Worm (Caenorhabditis elegans): Measurements from ENCODE around the gene Y55B1AR.4.

Gene Y55B1AR.4

DNA sequence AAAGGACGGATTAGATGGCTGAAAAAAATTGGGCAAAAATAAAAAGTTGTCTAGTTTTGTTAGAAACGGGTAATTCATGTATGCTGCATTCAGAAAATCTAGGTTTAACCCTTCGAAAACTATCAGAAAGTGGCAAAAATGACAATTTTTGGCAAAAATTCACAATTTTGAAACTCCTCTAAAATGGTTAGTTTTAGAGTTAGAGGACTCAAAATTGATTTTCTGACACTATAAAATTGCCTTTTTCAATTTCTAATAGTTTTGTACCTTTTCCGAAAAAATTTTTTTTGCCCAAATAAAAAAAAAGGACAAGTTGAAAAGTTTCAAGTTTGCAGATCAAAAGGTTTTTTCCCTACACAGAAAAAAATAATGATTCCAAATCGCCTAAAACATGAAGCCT, 28.8 kb downstream of the Y55B1AR.4 start:
- TF ChIP-seq ceh-19 (GFP tag; optimal IDR thresholded peaks at IDR 0.05) (no peak), unc-3 (GFP tag; conservative IDR thresholded peaks at IDR 0.05) (no peak), unc-3 (tag; optimal IDR thresholded peaks at IDR 0.05) (no peak), syd-9 (tag; optimal IDR thresholded peaks at IDR 0.05) (no peak), zip-5 (tag; optimal IDR thresholded peaks at IDR 0.05) (no peak)

DNA sequence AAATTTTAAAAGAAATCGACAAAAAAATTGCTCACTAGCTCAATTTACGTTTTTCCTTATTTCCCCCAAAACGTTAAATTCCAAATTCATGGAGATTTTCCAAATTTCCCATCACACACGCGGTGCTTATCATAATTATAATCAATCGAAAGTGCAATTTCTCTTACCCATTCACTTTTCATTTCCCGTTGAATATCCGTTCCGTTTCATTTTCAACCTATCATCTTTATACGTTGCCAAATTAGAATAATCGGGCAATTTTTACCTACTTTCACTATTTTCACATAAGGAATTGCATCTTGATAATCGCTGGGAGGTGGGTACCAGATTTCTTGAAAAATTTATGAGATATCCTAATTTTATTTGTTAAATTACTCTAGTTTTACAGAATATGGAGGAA, 36.5 kb downstream of the Y55B1AR.4 start:
- TF ChIP-seq ceh-24 (tag; optimal IDR thresholded peaks at IDR 0.05), result no peak
- no peak for TF ChIP-seq odd-2 (tag; optimal IDR thresholded peaks at IDR 0.05)
- TF ChIP-seq hlh-13 (GFP tag; optimal IDR thresholded peaks at IDR 0.05), result no peak
- no peak for TF ChIP-seq dve-1 (tag; optimal IDR thresholded peaks at IDR 0.05)

DNA sequence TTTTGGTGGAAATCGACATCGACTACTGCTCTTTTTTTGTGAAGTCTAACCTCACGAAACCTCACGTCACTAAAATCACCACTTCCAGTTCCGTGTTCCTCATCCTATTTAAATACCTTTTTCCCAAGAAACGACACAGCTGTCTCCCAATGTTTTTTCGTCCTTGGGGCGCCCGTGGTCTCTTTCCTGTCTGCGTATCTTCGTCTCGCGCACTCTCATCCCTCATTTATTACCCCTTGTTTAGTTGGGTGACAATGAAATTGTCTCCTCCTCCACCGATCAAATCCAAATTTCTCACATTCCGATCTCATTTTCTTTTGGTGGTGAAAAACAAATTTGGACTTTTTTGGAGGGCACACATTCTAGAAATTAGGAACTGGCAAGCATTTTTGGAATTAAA, 40.5 kb downstream of the Y55B1AR.4 start:
- TF ChIP-seq tbx-7 (tag; optimal IDR thresholded peaks at IDR 0.05) (no peak), C08G9.2 (tag; optimal IDR thresholded peaks at IDR 0.05) (no peak), ttx-3 (tag; optimal IDR thresholded peaks at IDR 0.05) (no peak), ceh-18 (tag; optimal IDR thresholded peaks at IDR 0.05) (no peak), pha-4 (tag; optimal IDR thresholded peaks at IDR 0.05) (no peak), ceh-19 (GFP tag; optimal IDR thresholded peaks at IDR 0.05) (no peak), pag-3 (tag; optimal IDR thresholded peaks at IDR 0.05; ENCODE audit: borderline replicate concordance) (no peak), K02D7.2 (tag; optimal IDR thresholded peaks at IDR 0.05) (no peak), unc-55 (GFP tag; optimal IDR thresholded peaks at IDR 0.05) (no peak), dve-1 (tag; optimal IDR thresholded peaks at IDR 0.05) (no peak), npax-4 (tag; optimal IDR thresholded peaks at IDR 0.05) (no peak), sox-2 (GFP tag; IDR thresholded peaks at IDR 0.05) (no peak), mec-3 (tag; optimal IDR thresholded peaks at IDR 0.05; ENCODE audit: borderline replicate concordance) (no peak), lin-11 (tag; optimal IDR thresholded peaks at IDR 0.05) (no peak), T23F11.4 (GFP tag; optimal IDR thresholded peaks at IDR 0.05) (no peak), pqm-1 (tag; optimal IDR thresholded peaks at IDR 0.05) (no peak), hlh-30 (tag; optimal IDR thresholded peaks at IDR 0.05; ENCODE audit: insufficient read depth) (no peak), F13H6.1 (tag; optimal IDR thresholded peaks at IDR 0.05) (no peak), ets-4 (tag; optimal IDR thresholded peaks at IDR 0.05) (no peak), K09A11.1 (tag; optimal IDR thresholded peaks at IDR 0.05; ENCODE audit: insufficient read depth) (no peak)

- TF ChIP-seq Y22D7AL.16 (tag; optimal IDR thresholded peaks at IDR 0.05) (no peak), unc-42 (tag; optimal IDR thresholded peaks at IDR 0.05) (no peak), odd-2 (tag; optimal IDR thresholded peaks at IDR 0.05) (no peak), fax-1 (tag; optimal IDR thresholded peaks at IDR 0.05) (no peak), rnt-1 (tag; optimal IDR thresholded peaks at IDR 0.05) (no peak)
Observed at ce11 chrIII:563755-564154, 41.6 kb downstream of the Y55B1AR.4 start.

- TF ChIP-seq K09A11.1 (tag; optimal IDR thresholded peaks at IDR 0.05; ENCODE audit: insufficient read depth) (no peak), ceh-14 (tag; optimal IDR thresholded peaks at IDR 0.05) (no peak), gmeb-2 (tag; optimal IDR thresholded peaks at IDR 0.05) (no peak), ceh-31 (tag; optimal IDR thresholded peaks at IDR 0.05) (peak; percentile 17), ceh-48 (tag; optimal IDR thresholded peaks at IDR 0.05) (no peak), pros-1 (tag; optimal IDR thresholded peaks at IDR 0.05) (peak; percentile 39), elt-2 (tag; optimal IDR thresholded peaks at IDR 0.05) (no peak), pag-3 (tag; optimal IDR thresholded peaks at IDR 0.05; ENCODE audit: borderline replicate concordance) (no peak), ref-2 (tag; optimal IDR thresholded peaks at IDR 0.05) (peak; percentile 44), elt-4 (tag; optimal IDR thresholded peaks at IDR 0.05) (no peak), dmd-4 (tag; optimal IDR thresholded peaks at IDR 0.05; ENCODE audit: borderline replicate concordance) (no peak), ceh-2 (tag; optimal IDR thresholded peaks at IDR 0.05) (peak; percentile 46), tbx-2 (tag; optimal IDR thresholded peaks at IDR 0.05) (peak; percentile 73), F13H6.1 (tag; optimal IDR thresholded peaks at IDR 0.05) (no peak), zip-5 (tag; optimal IDR thresholded peaks at IDR 0.05) (no peak), hlh-6 (tag; optimal IDR thresholded peaks at IDR 0.05) (no peak), hlh-13 (GFP tag; optimal IDR thresholded peaks at IDR 0.05) (no peak), fkh-6 (tag; optimal IDR thresholded peaks at IDR 0.05) (no peak), ceh-34 (tag; optimal IDR thresholded peaks at IDR 0.05) (peak; percentile 89), pqm-1 (tag; optimal IDR thresholded peaks at IDR 0.05) (no peak), tbx-7 (tag; optimal IDR thresholded peaks at IDR 0.05) (peak; percentile 20), rnt-1 (tag; optimal IDR thresholded peaks at IDR 0.05) (no peak), sox-4 (tag; optimal IDR thresholded peaks at IDR 0.05) (no peak)
Observed at ce11 chrIII:558832-559231, 46.5 kb downstream of the Y55B1AR.4 start.
